Fruit fly (Drosophila melanogaster) whole organism, embryonic: Measurements from ENCODE around the gene Hsdl2.

Experiments
- Aef1 ChIP-seq: fragments of 200-800 bp; sonication (Bioruptor generic); IDR thresholded peaks from 3 replicates; pipeline ENCODE4 v1.3.6; 2022; ENCODE audit warnings: missing biosample characterization, missing genetic modification characterization
- CG10147 ChIP-seq: fragments of 200-800 bp; sonication (Bioruptor generic); optimal IDR thresholded peaks from 2 replicates; lab custom pipeline; 2019; ENCODE audit warnings: missing biosample characterization, mild to moderate bottlenecking, missing genetic modification characterization, moderate library complexity
- CG12391 ChIP-seq: fragments of 200-800 bp; sonication (Bioruptor generic); optimal IDR thresholded peaks from 3 replicates; lab custom pipeline; 2018; ENCODE audit warnings: missing biosample characterization, mild to moderate bottlenecking, missing genetic modification characterization, moderate library complexity
- CG12942 ChIP-seq: fragments of 200-800 bp; sonication (Bioruptor generic); optimal IDR thresholded peaks from 3 replicates; lab custom pipeline; 2016; ENCODE audit warnings: missing biosample characterization, missing genetic modification characterization
- CG1529 ChIP-seq: fragments of 200-800 bp; sonication (Bioruptor generic); optimal IDR thresholded peaks from 3 replicates; lab custom pipeline; 2018; ENCODE audit warnings: missing biosample characterization, missing genetic modification characterization
- CG1603 ChIP-seq: fragments of 200-800 bp; sonication (Bioruptor generic); optimal IDR thresholded peaks from 2 replicates; lab custom pipeline; 2019; ENCODE audit warnings: missing biosample characterization, mild to moderate bottlenecking, missing genetic modification characterization, moderate library complexity
- CG16815 ChIP-seq: fragments of 200-800 bp; sonication (Bioruptor generic); optimal IDR thresholded peaks from 3 replicates; lab custom pipeline; 2017; ENCODE audit warnings: missing biosample characterization, mild to moderate bottlenecking, missing genetic modification characterization
- CG17186 ChIP-seq: fragments of 200-800 bp; sonication (Bioruptor generic); optimal IDR thresholded peaks from 3 replicates; lab custom pipeline; 2017; ENCODE audit warnings: missing biosample characterization, missing genetic modification reagents, missing genetic modification characterization
- CG2712 ChIP-seq: fragments of 200-800 bp; optimal IDR thresholded peaks from 3 replicates; lab custom pipeline; 2019; ENCODE audit warnings: missing biosample characterization, mild to moderate bottlenecking, missing genetic modification characterization, moderate library complexity
- CG33557 ChIP-seq: fragments of 200-800 bp; sonication (Bioruptor generic); optimal IDR thresholded peaks from 2 replicates; lab custom pipeline; 2019; ENCODE audit warnings: missing biosample characterization, mild to moderate bottlenecking, missing genetic modification characterization, moderate library complexity
- CG34376 ChIP-seq: fragments of 200-800 bp; sonication (Bioruptor generic); optimal IDR thresholded peaks from 2 replicates; lab custom pipeline; 2018; ENCODE audit warnings: missing biosample characterization, mild to moderate bottlenecking, missing genetic modification characterization
- CG3726 ChIP-seq: fragments of 200-800 bp; sonication (Bioruptor generic); IDR thresholded peaks from 3 replicates; pipeline ENCODE4, ENCODE4 v1.3.6; 2022; ENCODE audit warnings: missing biosample characterization, missing genetic modification characterization
- CG3838 ChIP-seq: fragments of 200-800 bp; sonication (Bioruptor generic); optimal IDR thresholded peaks from 3 replicates; lab custom pipeline; 2016; ENCODE audit warnings: missing biosample characterization, missing genetic modification characterization
- CG4282 ChIP-seq: fragments of 200-800 bp; sonication (Bioruptor generic); optimal IDR thresholded peaks from 2 replicates; lab custom pipeline; 2016; ENCODE audit warnings: missing biosample characterization, missing genetic modification characterization
- CG7357 ChIP-seq: fragments of 200-800 bp; sonication (Bioruptor generic); IDR thresholded peaks from 3 replicates; pipeline ENCODE4 v1.3.6; 2022; ENCODE audit warnings: missing biosample characterization, missing genetic modification characterization
- CG7556 ChIP-seq: fragments of 200-800 bp; sonication (Bioruptor generic); optimal IDR thresholded peaks from 2 replicates; lab custom pipeline; 2017; ENCODE audit warnings: missing biosample characterization, mild to moderate bottlenecking, missing genetic modification characterization
- CG9609 ChIP-seq: fragments of 200-800 bp; sonication (Bioruptor generic); optimal IDR thresholded peaks from 3 replicates; lab custom pipeline; 2016; ENCODE audit warnings: missing biosample characterization, missing genetic modification characterization
- Camta ChIP-seq: fragments of 200-800 bp; sonication (Bioruptor generic); optimal IDR thresholded peaks from 2 replicates; lab custom pipeline; 2016; ENCODE audit warnings: missing biosample characterization, missing genetic modification characterization
- D19A ChIP-seq: fragments of 200-800 bp; optimal IDR thresholded peaks from 3 replicates; lab custom pipeline; 2019; ENCODE audit warnings: missing biosample characterization, mild to moderate bottlenecking, missing genetic modification characterization, moderate library complexity
- Deaf1 ChIP-seq: fragments of 200-800 bp; optimal IDR thresholded peaks from 3 replicates; lab custom pipeline; 2019; ENCODE audit warnings: missing biosample characterization, mild to moderate bottlenecking, missing genetic modification characterization, moderate library complexity
- Dll ChIP-seq: fragments of 200-800 bp; sonication (Bioruptor generic); IDR thresholded peaks from 4 replicates; pipeline ENCODE4 v1.3.6; 2022; ENCODE audit warnings: missing biosample characterization, missing genetic modification characterization; ENCODE audit not compliant: partially characterized antibody
- E2f2 ChIP-seq: fragments of 200-800 bp; sonication (Bioruptor generic); IDR thresholded peaks from 2 replicates; pipeline ENCODE4 v1.3.6; 2022; ENCODE audit warnings: missing biosample characterization, missing genetic modification characterization
- Ets65A ChIP-seq: fragments of 200-800 bp; sonication (Bioruptor generic); peaks from one replicate; lab custom pipeline; 2016; ENCODE audit warnings: missing biosample characterization, missing genetic modification characterization
- HmgZ ChIP-seq: fragments of 200-800 bp; sonication (Bioruptor generic); optimal IDR thresholded peaks from 2 replicates; lab custom pipeline; 2018; ENCODE audit warnings: missing biosample characterization, mild to moderate bottlenecking, missing genetic modification characterization
- MBD-R2 ChIP-seq: fragments of 200-800 bp; sonication (Bioruptor generic); IDR thresholded peaks from 2 replicates; pipeline ENCODE4 v1.3.6; 2022; ENCODE audit warnings: missing biosample characterization, missing genetic modification characterization
- NC2β ChIP-seq: fragments of 200-800 bp; sonication (Bioruptor generic); optimal IDR thresholded peaks from 2 replicates; lab custom pipeline; 2016; ENCODE audit warnings: missing biosample characterization, missing genetic modification characterization
- Side ChIP-seq: fragments of 200-800 bp; sonication (Bioruptor generic); optimal IDR thresholded peaks from 2 replicates; lab custom pipeline; 2016; ENCODE audit warnings: missing biosample characterization, missing genetic modification characterization
- Sin3A ChIP-seq: fragments of >200 bp; optimal IDR thresholded peaks from 2 replicates; lab custom pipeline; 2018
- Six4 ChIP-seq: fragments of 200-800 bp; sonication (Bioruptor generic); optimal IDR thresholded peaks from 2 replicates; lab custom pipeline; 2016; ENCODE audit warnings: missing biosample characterization, missing genetic modification characterization
- Tbp ChIP-seq: fragments of >200 bp; optimal IDR thresholded peaks from 2 replicates; lab custom pipeline; 2018; ENCODE audit warnings: missing biosample characterization, missing genetic modification characterization
- Vsx1 ChIP-seq: fragments of 200-800 bp; sonication (Bioruptor generic); optimal IDR thresholded peaks from 2 replicates; lab custom pipeline; 2017; ENCODE audit warnings: missing biosample characterization, mild to moderate bottlenecking, missing genetic modification characterization, missing genetic modification reagents
- ap ChIP-seq: fragments of 200-800 bp; sonication (Bioruptor generic); IDR thresholded peaks from 2 replicates; pipeline ENCODE4 v1.3.6; 2022; ENCODE audit warnings: missing biosample characterization, missing genetic modification characterization
- crol ChIP-seq: fragments of 200-800 bp; sonication (Bioruptor generic); IDR thresholded peaks from 2 replicates; pipeline ENCODE4 v1.3.6; 2022; ENCODE audit warnings: missing biosample characterization, missing genetic modification characterization
- crp ChIP-seq, 2 experiments: fragments of 200-800 bp; sonication (Bioruptor generic); optimal IDR thresholded peaks; 2 replicates in 1 of 2; 3 replicates in 1 of 2; lab custom pipeline; 2017; ENCODE audit warnings: missing biosample characterization in 2 of 2, missing genetic modification characterization in 2 of 2, mild to moderate bottlenecking in 1 of 2, moderate library complexity in 1 of 2
- gfzf ChIP-seq: fragments of 200-800 bp; sonication (Bioruptor generic); optimal IDR thresholded peaks from 2 replicates; lab custom pipeline; 2016; ENCODE audit warnings: missing biosample characterization, mild to moderate bottlenecking, missing genetic modification characterization, moderate library complexity
- grau ChIP-seq: fragments of 200-800 bp; optimal IDR thresholded peaks from 3 replicates; lab custom pipeline; 2019; ENCODE audit warnings: missing biosample characterization, mild to moderate bottlenecking, missing genetic modification characterization, moderate library complexity
- gsb ChIP-seq: fragments of 200-800 bp; sonication (Bioruptor generic); IDR thresholded peaks from 2 replicates; pipeline ENCODE4 v1.3.6; 2022; ENCODE audit warnings: missing biosample characterization, missing genetic modification characterization
- sna ChIP-seq: fragments of 200-800 bp; sonication (Bioruptor generic); IDR thresholded peaks from 2 replicates; pipeline ENCODE4 v1.3.6; 2022; ENCODE audit warnings: missing biosample characterization, missing genetic modification characterization; ENCODE audit not compliant: partially characterized antibody
- sob ChIP-seq: fragments of 200-800 bp; sonication (Bioruptor generic); IDR thresholded peaks from 2 replicates; pipeline ENCODE4 v1.3.6; 2022; ENCODE audit warnings: missing biosample characterization, missing genetic modification characterization
- stwl ChIP-seq: fragments of 200-800 bp; sonication (Bioruptor generic); optimal IDR thresholded peaks from 3 replicates; lab custom pipeline; 2018; ENCODE audit warnings: missing biosample characterization, mild to moderate bottlenecking, missing genetic modification characterization, moderate library complexity
- trem ChIP-seq: fragments of 200-800 bp; optimal IDR thresholded peaks from 3 replicates; lab custom pipeline; 2019; ENCODE audit warnings: missing biosample characterization, mild to moderate bottlenecking, missing genetic modification characterization, moderate library complexity
- wdn ChIP-seq: fragments of 200-800 bp; sonication (Bioruptor generic); IDR thresholded peaks from 2 replicates; pipeline ENCODE4 v1.3.6; 2022; ENCODE audit warnings: missing biosample characterization, missing genetic modification characterization

The Hsdl2 gene

DNA sequence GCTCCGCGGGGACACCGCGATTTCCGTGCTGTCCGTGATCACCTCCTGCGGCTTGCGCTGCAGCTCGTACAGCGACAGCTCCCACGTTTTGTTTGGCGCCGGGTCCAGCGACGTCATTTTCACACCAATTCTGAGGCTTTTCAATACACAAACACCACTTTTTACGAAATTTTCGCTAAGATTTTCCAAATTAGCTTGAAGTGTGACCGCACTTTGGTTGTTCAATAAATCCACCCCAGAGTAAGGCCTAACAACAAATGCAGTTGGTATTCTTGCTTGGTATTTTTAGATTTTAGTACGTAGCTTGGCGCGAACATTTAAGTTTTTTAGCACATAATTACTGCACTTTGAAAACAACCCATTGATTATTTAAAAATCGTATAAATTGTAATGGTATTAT lies 4.5 kb downstream of the Hsdl2 start, which contains the start of gene Sce (continued):
- TF ChIP-seq grau (tag; lab: Kevin White, UChicago) (no peak), trem (peak; percentile 14), CG10147 (GFP tag; lab: Kevin White, UChicago) (no peak), CG1529 (GFP tag; lab: Kevin White, UChicago) (no peak), sob (GFP tag; lab: Robert Waterston, UW) (no peak), Tbp (GFP tag; lab: Kevin White, UChicago) (no peak), E2f2 (GFP tag; lab: Robert Waterston, UW) (peak; percentile 94), gfzf (GFP tag; lab: Kevin White, UChicago) (peak; percentile 85), Vsx1 (GFP tag; lab: Kevin White, UChicago) (peak; percentile 99), Dll (GFP tag; lab: Robert Waterston, UW) (0 out of 4 replicates have a peak, but pooled peaks have one; percentile 13), MBD-R2 (peak; percentile 63), CG7357 (no peak), gsb (GFP tag; lab: Robert Waterston, UW) (no peak), crp (GFP tag; optimal IDR thresholded peaks at IDR 0.05; lab: Kevin White, UChicago) (no peak), wdn (GFP tag; lab: Robert Waterston, UW) (no peak), Aef1 (GFP tag; lab: Robert Waterston, UW) (no peak), CG12391 (no peak), sna (GFP tag; lab: Robert Waterston, UW) (no peak), CG12942 (GFP tag; lab: Kevin White, UChicago) (no peak), Sin3A (lab: Kevin White, UChicago) (peak; percentile 0), CG3726 (GFP tag; lab: Robert Waterston, UW) (no peak), CG17186 (no peak), CG4282 (GFP tag; lab: Kevin White, UChicago) (no peak), NC2β (GFP tag; lab: Kevin White, UChicago) (no peak), HmgZ (tag; lab: Kevin White, UChicago) (no peak), CG16815 (no peak), Side (GFP tag; lab: Kevin White, UChicago) (no peak), CG1603 (tag; lab: Kevin White, UChicago) (peak; percentile 37)

dm6 chr3R:27685074-27685473 lies 7.8 kb downstream of the Hsdl2 start:
- TF ChIP-seq Six4 (GFP tag; lab: Kevin White, UChicago), result no peak
- peak; percentile 59 for TF ChIP-seq crol
- TF ChIP-seq CG2712 (tag; lab: Kevin White, UChicago), result no peak
- TF ChIP-seq, all 482 proteins: peak for 1

dm6 chr3R:27685539-27686012 lies 8.3 kb downstream of the Hsdl2 start, which contains the start of gene CG12880:
Gene CG12880, plus strand, starts transcription at chr3R:27685962.
- TF ChIP-seq ap (GFP tag; lab: Robert Waterston, UW) (no peak), CG33557 (no peak), CG34376 (GFP tag; lab: Kevin White, UChicago) (no peak), Deaf1 (tag; lab: Kevin White, UChicago) (peak; percentile 64), CG7556 (GFP tag; lab: Kevin White, UChicago) (peak; percentile 20), Camta (GFP tag; lab: Kevin White, UChicago) (no peak), D19A (peak; percentile 87), CG9609 (GFP tag; lab: Kevin White, UChicago) (no peak), stwl (tag; lab: Kevin White, UChicago) (no peak), Ets65A (peak; percentile 3), CG3838 (GFP tag; lab: Kevin White, UChicago) (no peak)
- TF ChIP-seq, all 482 proteins: peak for 4
